Worm (Caenorhabditis elegans): ENCODE measurements around the gene act-3.

act-3 gene

DNA sequence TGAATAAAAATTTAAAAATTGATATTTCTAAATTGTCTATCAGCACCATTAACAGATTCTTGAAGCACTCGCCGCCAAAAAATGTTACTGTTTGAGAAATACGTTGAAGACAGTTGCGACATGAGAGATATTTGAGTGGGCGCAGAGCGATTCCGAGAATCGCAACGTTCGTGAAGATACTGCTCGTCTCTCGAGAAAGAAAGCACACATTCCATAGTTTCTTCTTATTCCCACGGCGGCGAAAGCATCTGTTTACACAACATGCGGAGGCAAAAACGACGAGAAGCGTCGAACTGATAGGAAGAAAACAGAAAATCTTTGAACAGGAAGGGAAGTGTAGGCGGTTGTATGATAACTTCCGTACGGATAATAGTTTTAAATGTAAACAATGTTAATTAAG lies 8.2 kb upstream of the act-3 start (continued):
- TF ChIP-seq attf-4 (tag; optimal IDR thresholded peaks at IDR 0.05) (no peak), lin-29 (GFP tag; IDR thresholded peaks at IDR 0.05) (no peak; the same call in 1 of the 2 replicates), set-16 (GFP tag; IDR thresholded peaks at IDR 0.05) (no peak), mes-2 (tag; optimal IDR thresholded peaks at IDR 0.05; ENCODE audit: poor library complexity, severe bottlenecking) (no peak), tra-1 (GFP tag; IDR thresholded peaks at IDR 0.05) (0 out of 2 replicates have a peak, but pooled peaks have one; percentile 48), lin-39 (tag; optimal IDR thresholded peaks at IDR 0.05) (no peak), egl-27 (tag; optimal IDR thresholded peaks at IDR 0.05) (no peak), F10B5.3 (tag; optimal IDR thresholded peaks at IDR 0.05) (no peak), pha-4 (GFP tag; IDR thresholded peaks at IDR 0.05) (peak; percentile 47; the same call in 1 of the 2 replicates), pha-4 (tag; optimal IDR thresholded peaks at IDR 0.05) (no peak), nhr-102 (tag; optimal IDR thresholded peaks at IDR 0.05) (no peak), arid-1 (GFP tag; conservative IDR thresholded peaks at IDR 0.05) (no peak), dmd-8 (GFP tag; IDR thresholded peaks at IDR 0.05) (0 out of 2 replicates have a peak, but pooled peaks have one; percentile 9), dve-1 (tag; optimal IDR thresholded peaks at IDR 0.05; ENCODE audit: insufficient read depth) (peak; percentile 11), lin-15B (tag; optimal IDR thresholded peaks at IDR 0.05) (no peak), pqm-1 (tag; optimal IDR thresholded peaks at IDR 0.05) (no peak), duxl-1 (tag; optimal IDR thresholded peaks at IDR 0.05; ENCODE audit: poor library complexity) (no peak), zfp-2 (tag; optimal IDR thresholded peaks at IDR 0.05) (no peak), nhr-25 (tag; optimal IDR thresholded peaks at IDR 0.05; ENCODE audit: borderline replicate concordance, insufficient read depth) (no peak), lir-3 (tag; optimal IDR thresholded peaks at IDR 0.05) (no peak), lsy-2 (tag; optimal IDR thresholded peaks at IDR 0.05) (peak; percentile 13 to 36)

- TF ChIP-seq nhr-28 (tag; optimal IDR thresholded peaks at IDR 0.05) (peak; percentile 66), hmg-1.1 (GFP tag; IDR thresholded peaks at IDR 0.05) (0 out of 2 replicates have a peak, but pooled peaks have one; percentile 33), lin-29 (GFP tag; IDR thresholded peaks at IDR 0.05) (no peak), aha-1 (tag) (no peak), dve-1 (tag; optimal IDR thresholded peaks at IDR 0.05; ENCODE audit: insufficient read depth) (peak; percentile 26), nhr-11 (tag; optimal IDR thresholded peaks at IDR 0.05) (peak; percentile 73), nhr-10 (tag; optimal IDR thresholded peaks at IDR 0.05) (no peak), daf-16 (GFP tag; optimal IDR thresholded peaks at IDR 0.05) (peak in 1 of 2 experiments; percentile 95), daf-16 (tag; optimal IDR thresholded peaks at IDR 0.05) (no peak), unc-62 (GFP tag; optimal IDR thresholded peaks at IDR 0.05 in 1 of 2) (peak in 1 of 2 experiments; percentile 54), unc-62 (tag; optimal IDR thresholded peaks at IDR 0.05) (no peak), nhr-77 (tag; optimal IDR thresholded peaks at IDR 0.05) (peak; percentile 6), dmd-6 (GFP tag; IDR thresholded peaks at IDR 0.05) (0 out of 2 replicates have a peak, but pooled peaks have one; percentile 41), F37D6.2 (tag; optimal IDR thresholded peaks at IDR 0.05) (no peak), dmd-9 (GFP tag; IDR thresholded peaks at IDR 0.05) (no peak), set-16 (GFP tag; IDR thresholded peaks at IDR 0.05) (0 out of 2 replicates have a peak, but pooled peaks have one; percentile 13), ctbp-1 (GFP tag; IDR thresholded peaks at IDR 0.05) (0 out of 2 replicates have a peak, but pooled peaks have one; percentile 61), sdz-12 (GFP tag; optimal IDR thresholded peaks at IDR 0.05) (no peak), gei-8 (GFP tag; optimal IDR thresholded peaks at IDR 0.05) (no peak), ceh-32 (tag; optimal IDR thresholded peaks at IDR 0.05; ENCODE audit: poor library complexity) (no peak), ama-1 (optimal IDR thresholded peaks at IDR 0.05) (peak; percentile 5), cey-2 (tag; optimal IDR thresholded peaks at IDR 0.05; ENCODE audit: borderline replicate concordance, insufficient read depth) (no peak), pqm-1 (tag; optimal IDR thresholded peaks at IDR 0.05) (peak; percentile 95), arid-1 (GFP tag; conservative IDR thresholded peaks at IDR 0.05) (0 out of 2 replicates have a peak, but pooled peaks have one; percentile 4), daf-19 (GFP tag; conservative IDR thresholded peaks at IDR 0.05) (no peak; the same call in 1 of the 2 replicates), hlh-11 (tag; optimal IDR thresholded peaks at IDR 0.05) (peak; percentile 34)
Observed at ce11 chrV:11080345-11081102, 6.2 kb upstream of the act-3 start, which contains the start of gene act-1. Gene act-1, plus strand, starts transcription at chrV:11081052.

All from whole organism, L4 larva.